Fruit fly (Drosophila melanogaster) whole organism, embryonic: ENCODE data around the gene CG31661.

Experiments
- C15 ChIP-seq: fragments of 200-800 bp; sonication (Bioruptor generic); IDR thresholded peaks from 3 replicates; pipeline ENCODE4 v1.3.6; 2022; ENCODE audit warnings: missing biosample characterization, missing genetic modification characterization
- CG11247 ChIP-seq: fragments of 200-800 bp; sonication (Bioruptor generic); IDR thresholded peaks from 2 replicates; pipeline ENCODE4 v1.3.6; 2022; ENCODE audit warnings: missing biosample characterization, missing genetic modification characterization
- CG13287 ChIP-seq: fragments of 200-800 bp; sonication (Bioruptor generic); IDR thresholded peaks from 2 replicates; pipeline ENCODE4 v1.3.6; 2022; ENCODE audit warnings: missing biosample characterization, missing genetic modification characterization; ENCODE audit not compliant: partially characterized antibody
- CG15601 ChIP-seq: fragments of 200-800 bp; sonication (Bioruptor generic); optimal IDR thresholded peaks from 3 replicates; lab custom pipeline; 2019; ENCODE audit warnings: missing biosample characterization, mild to moderate bottlenecking, missing genetic modification characterization, moderate library complexity
- CG1603 ChIP-seq: fragments of 200-800 bp; sonication (Bioruptor generic); optimal IDR thresholded peaks from 2 replicates; lab custom pipeline; 2019; ENCODE audit warnings: missing biosample characterization, mild to moderate bottlenecking, missing genetic modification characterization, moderate library complexity
- CG17829 ChIP-seq: fragments of 200-800 bp; optimal IDR thresholded peaks from 2 replicates; lab custom pipeline; 2019; ENCODE audit warnings: missing biosample characterization, mild to moderate bottlenecking, missing genetic modification characterization, moderate library complexity
- CG18599 ChIP-seq: fragments of 200-800 bp; sonication (Bioruptor generic); optimal IDR thresholded peaks from 3 replicates; lab custom pipeline; 2017; ENCODE audit warnings: missing biosample characterization, missing genetic modification characterization, mild to moderate bottlenecking, moderate library complexity, missing genetic modification reagents
- CG32532 ChIP-seq: fragments of 200-800 bp; sonication (Bioruptor generic); IDR thresholded peaks from 2 replicates; pipeline ENCODE4 v1.3.6; 2022; ENCODE audit warnings: missing biosample characterization, missing genetic modification characterization
- CG33213 ChIP-seq: fragments of 200-800 bp; sonication (Bioruptor generic); optimal IDR thresholded peaks from 3 replicates; lab custom pipeline; 2016; ENCODE audit warnings: missing biosample characterization, missing genetic modification characterization
- CG33557 ChIP-seq: fragments of 200-800 bp; sonication (Bioruptor generic); optimal IDR thresholded peaks from 2 replicates; lab custom pipeline; 2019; ENCODE audit warnings: missing biosample characterization, mild to moderate bottlenecking, missing genetic modification characterization, moderate library complexity
- CG4328 ChIP-seq: fragments of 200-800 bp; sonication (Bioruptor generic); optimal IDR thresholded peaks from 3 replicates; lab custom pipeline; 2017; ENCODE audit warnings: missing biosample characterization, missing genetic modification reagents, missing genetic modification characterization
- CG4360 ChIP-seq: fragments of 200-800 bp; sonication (Bioruptor generic); IDR thresholded peaks from 2 replicates; pipeline ENCODE4 v1.3.6; 2022; ENCODE audit warnings: missing biosample characterization, missing genetic modification characterization
- CG4707 ChIP-seq: fragments of 200-800 bp; sonication (Bioruptor generic); optimal IDR thresholded peaks from 2 replicates; lab custom pipeline; 2018; ENCODE audit warnings: missing biosample characterization, mild to moderate bottlenecking, missing genetic modification characterization, moderate library complexity
- CG6813 ChIP-seq: fragments of 200-800 bp; sonication (Bioruptor generic); optimal IDR thresholded peaks from 2 replicates; lab custom pipeline; 2017; ENCODE audit warnings: missing biosample characterization, missing genetic modification characterization, mild to moderate bottlenecking, moderate library complexity, missing genetic modification reagents
- CG7372 ChIP-seq: fragments of 200-800 bp; sonication (Bioruptor generic); IDR thresholded peaks from 2 replicates; pipeline ENCODE4 v1.3.6; 2022; ENCODE audit warnings: missing biosample characterization, missing genetic modification characterization
- CG9215 ChIP-seq: fragments of 200-800 bp; sonication (Bioruptor generic); IDR thresholded peaks from 2 replicates; pipeline ENCODE4 v1.3.6; 2022; ENCODE audit warnings: missing biosample characterization, missing genetic modification characterization
- CG9609 ChIP-seq: fragments of 200-800 bp; sonication (Bioruptor generic); optimal IDR thresholded peaks from 3 replicates; lab custom pipeline; 2016; ENCODE audit warnings: missing biosample characterization, missing genetic modification characterization
- CG9797 ChIP-seq: fragments of 200-800 bp; sonication (Bioruptor generic); optimal IDR thresholded peaks from 3 replicates; lab custom pipeline; 2018; ENCODE audit warnings: missing biosample characterization, mild to moderate bottlenecking, missing genetic modification characterization
- Drgx ChIP-seq: fragments of 200-800 bp; sonication (Bioruptor generic); IDR thresholded peaks from 2 replicates; pipeline ENCODE4 v1.3.6; 2022; ENCODE audit warnings: missing biosample characterization, missing genetic modification characterization
- Elba2 ChIP-seq: fragments of 200-800 bp; sonication (Bioruptor generic); optimal IDR thresholded peaks from 3 replicates; lab custom pipeline; 2016; ENCODE audit warnings: missing biosample characterization, missing genetic modification characterization
- Hr78 ChIP-seq, 2 experiments: fragments of 200-800 bp in 1 of 2; fragments of >200 bp in 1 of 2; sonication (Bioruptor generic) in 1 of 2; optimal IDR thresholded peaks; 2 replicates each; lab custom pipeline; 2017 to 2019; ENCODE audit warnings: missing biosample characterization in 2 of 2, missing genetic modification characterization in 2 of 2, mild to moderate bottlenecking in 1 of 2, moderate library complexity in 1 of 2
- Lhr ChIP-seq: fragments of 200-800 bp; sonication (Bioruptor generic); optimal IDR thresholded peaks from 3 replicates; lab custom pipeline; 2017; ENCODE audit warnings: mild to moderate bottlenecking, missing biosample characterization, missing genetic modification reagents, missing genetic modification characterization
- Neu2 ChIP-seq: fragments of 200-800 bp; sonication (Bioruptor generic); optimal IDR thresholded peaks from 3 replicates; lab custom pipeline; 2016; ENCODE audit warnings: missing biosample characterization, missing genetic modification characterization, borderline replicate concordance
- Usf ChIP-seq: fragments of 200-800 bp; sonication (Bioruptor generic); optimal IDR thresholded peaks from 2 replicates; lab custom pipeline; 2017; ENCODE audit warnings: missing genotype, missing biosample characterization, missing genetic modification characterization
- ab ChIP-seq: fragments of 200-800 bp; sonication (Bioruptor generic); optimal IDR thresholded peaks from 2 replicates; lab custom pipeline; 2016; ENCODE audit warnings: missing biosample characterization, missing genetic modification characterization
- cad ChIP-seq: fragments of >200 bp; optimal IDR thresholded peaks from 2 replicates; lab custom pipeline; 2017; ENCODE audit warnings: missing biosample characterization, missing genetic modification characterization
- cas ChIP-seq: fragments of 200-800 bp; sonication (Bioruptor generic); IDR thresholded peaks from 2 replicates; pipeline ENCODE4 v1.3.6; 2022; ENCODE audit warnings: missing biosample characterization, missing genetic modification characterization
- ci ChIP-seq: fragments of 200-800 bp; sonication (Bioruptor generic); IDR thresholded peaks from 3 replicates; pipeline ENCODE4 v1.3.6; 2022; ENCODE audit warnings: missing biosample characterization, missing genetic modification characterization
- cwo ChIP-seq: fragments of 200-800 bp; sonication (Bioruptor generic); optimal IDR thresholded peaks from 3 replicates; lab custom pipeline; 2017; ENCODE audit warnings: missing biosample characterization, missing genetic modification characterization, mild to moderate bottlenecking, moderate library complexity, missing genetic modification reagents
- dmrt99B ChIP-seq: fragments of 200-800 bp; sonication (Bioruptor generic); optimal IDR thresholded peaks from 2 replicates; lab custom pipeline; 2018; ENCODE audit warnings: missing biosample characterization, mild to moderate bottlenecking, missing genetic modification characterization, moderate library complexity
- dpn ChIP-seq, 2 experiments: fragments of 200-800 bp; sonication (Bioruptor generic); optimal IDR thresholded peaks; 3 replicates each; lab custom pipeline; 2016; ENCODE audit warnings: missing biosample characterization in 2 of 2, missing genetic modification characterization in 2 of 2
- dysf ChIP-seq: fragments of 200-800 bp; sonication (Bioruptor generic); IDR thresholded peaks from 3 replicates; pipeline ENCODE4 v1.3.6; 2022; ENCODE audit warnings: missing biosample characterization, missing genetic modification characterization
- eve ChIP-seq, 2 experiments: fragments of >200 bp; optimal IDR thresholded peaks; 2 replicates each; lab custom pipeline; 2017; ENCODE audit warnings: missing biosample characterization in 2 of 2, missing genetic modification characterization in 2 of 2
- fd102C ChIP-seq: fragments of 200-800 bp; sonication (Bioruptor generic); optimal IDR thresholded peaks from 2 replicates; lab custom pipeline; 2018; ENCODE audit warnings: missing biosample characterization, mild to moderate bottlenecking, missing genetic modification characterization, moderate library complexity
- fd64A ChIP-seq: fragments of 200-800 bp; sonication (Bioruptor generic); optimal IDR thresholded peaks from 3 replicates; lab custom pipeline; 2018; ENCODE audit warnings: missing biosample characterization, mild to moderate bottlenecking, missing genetic modification characterization
- fd96Cb ChIP-seq: fragments of 200-800 bp; sonication (Bioruptor generic); optimal IDR thresholded peaks from 2 replicates; lab custom pipeline; 2018; ENCODE audit warnings: missing biosample characterization, mild to moderate bottlenecking, missing genetic modification characterization, moderate library complexity
- grau ChIP-seq: fragments of 200-800 bp; optimal IDR thresholded peaks from 3 replicates; lab custom pipeline; 2019; ENCODE audit warnings: missing biosample characterization, mild to moderate bottlenecking, missing genetic modification characterization, moderate library complexity
- ind ChIP-seq: fragments of 200-800 bp; sonication (Bioruptor generic); optimal IDR thresholded peaks from 3 replicates; lab custom pipeline; 2016; ENCODE audit warnings: missing biosample characterization, missing genetic modification characterization
- kah ChIP-seq: fragments of 200-800 bp; sonication (Bioruptor generic); optimal IDR thresholded peaks from 2 replicates; lab custom pipeline; 2018; ENCODE audit warnings: missing biosample characterization, mild to moderate bottlenecking, missing genetic modification characterization
- lab ChIP-seq: fragments of 200-800 bp; sonication (Bioruptor generic); optimal IDR thresholded peaks from 3 replicates; lab custom pipeline; 2017; ENCODE audit warnings: missing biosample characterization, missing genetic modification characterization, mild to moderate bottlenecking, moderate library complexity, missing genetic modification reagents
- lmd ChIP-seq: fragments of 200-800 bp; sonication (Bioruptor generic); IDR thresholded peaks from 2 replicates; pipeline ENCODE4 v1.3.6; 2022; ENCODE audit warnings: missing biosample characterization, missing genetic modification characterization
- nerfin-1 ChIP-seq: fragments of 200-800 bp; sonication (Bioruptor generic); optimal IDR thresholded peaks from 3 replicates; lab custom pipeline; 2019; ENCODE audit warnings: missing biosample characterization, mild to moderate bottlenecking, missing genetic modification characterization, moderate library complexity
- phol ChIP-seq: fragments of 200-800 bp; sonication (Bioruptor generic); optimal IDR thresholded peaks from 3 replicates; lab custom pipeline; 2018; ENCODE audit warnings: missing biosample characterization, mild to moderate bottlenecking, missing genetic modification characterization, moderate library complexity
- ro ChIP-seq: fragments of 200-800 bp; sonication (Bioruptor generic); IDR thresholded peaks from 2 replicates; pipeline ENCODE4 v1.3.6; 2022; ENCODE audit warnings: missing biosample characterization, missing genetic modification characterization
- sug ChIP-seq: fragments of 200-800 bp; optimal IDR thresholded peaks from 2 replicates; lab custom pipeline; 2019; ENCODE audit warnings: missing biosample characterization, mild to moderate bottlenecking, missing genetic modification characterization, moderate library complexity
- tll ChIP-seq, 2 experiments: fragments of 200-800 bp in 1 of 2; fragments of >200 bp in 1 of 2; sonication (Bioruptor generic) in 1 of 2; optimal IDR thresholded peaks; 2 replicates each; lab custom pipeline; 2017 to 2019; ENCODE audit warnings: missing biosample characterization in 2 of 2, missing genetic modification characterization in 2 of 2, mild to moderate bottlenecking in 1 of 2, moderate library complexity in 1 of 2
- twi ChIP-seq: fragments of 200-800 bp; optimal IDR thresholded peaks from 2 replicates; lab custom pipeline; 2019; ENCODE audit warnings: missing biosample characterization, mild to moderate bottlenecking, missing genetic modification characterization, moderate library complexity
- usp ChIP-seq: fragments of >200 bp; optimal IDR thresholded peaks from 2 replicates; lab custom pipeline; 2017; ENCODE audit warnings: missing biosample characterization, missing genetic modification characterization
- vfl ChIP-seq: fragments of 200-800 bp; sonication (Bioruptor generic); optimal IDR thresholded peaks from 2 replicates; lab custom pipeline; 2016; ENCODE audit warnings: missing biosample characterization, missing genetic modification characterization

The CG31661 gene

DNA sequence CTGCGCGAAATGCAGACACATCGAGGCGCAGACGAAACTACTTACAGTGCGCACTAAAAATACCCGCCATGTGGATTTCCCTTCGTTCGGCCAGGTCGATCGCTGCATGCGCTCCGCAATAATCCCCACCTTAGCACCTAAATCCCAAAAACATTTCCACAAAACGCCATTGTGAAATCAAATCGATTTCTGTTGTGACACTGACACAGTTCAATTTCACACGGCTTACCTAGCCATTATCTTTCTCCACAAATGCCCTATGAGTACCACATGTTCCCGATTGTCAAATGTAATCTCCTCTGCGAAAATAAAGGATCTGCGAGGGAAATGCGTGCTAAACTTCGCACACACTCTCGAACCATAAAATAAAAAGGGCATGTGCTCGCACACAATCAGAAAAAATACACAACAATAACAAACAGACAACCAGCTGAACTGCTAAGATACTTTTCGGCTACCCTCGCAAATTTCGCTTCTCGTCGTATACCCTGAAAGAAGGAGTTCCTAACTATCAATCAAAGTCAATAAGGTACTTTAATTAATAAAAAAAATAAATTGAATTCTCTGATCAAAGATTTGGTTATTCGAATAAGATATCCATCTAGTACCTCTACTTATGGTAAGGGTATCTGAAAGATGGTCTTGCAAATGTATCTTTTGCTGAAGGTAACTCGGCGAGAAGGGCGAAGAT lies 10.9 kb upstream of the CG31661 start (continued):
- TF ChIP-seq CG17829 (tag; lab: Kevin White, UChicago) (no peak), usp (GFP tag; lab: Kevin White, UChicago) (no peak), CG4328 (GFP tag; lab: Kevin White, UChicago) (no peak), cad (GFP tag; lab: Kevin White, UChicago) (peak; percentile 18), tll (GFP tag; optimal IDR thresholded peaks at IDR 0.05; lab: Kevin White, UChicago) (peak in 1 of 2 experiments; percentile 9), CG15601 (tag; lab: Kevin White, UChicago) (no peak), phol (tag; lab: Kevin White, UChicago) (peak; percentile 43), CG1603 (tag; lab: Kevin White, UChicago) (peak; percentile 29), ind (GFP tag; lab: Kevin White, UChicago) (peak; percentile 53), CG4360 (no peak), CG9609 (no peak), CG6813 (GFP tag; lab: Kevin White, UChicago) (no peak), Neu2 (GFP tag; lab: Kevin White, UChicago) (no peak), ab (no peak), CG33557 (GFP tag; lab: Kevin White, UChicago) (no peak), CG9797 (no peak), vfl (no peak), CG11247 (GFP tag; lab: Robert Waterston, UW) (no peak), Lhr (GFP tag; lab: Kevin White, UChicago) (no peak), CG33213 (GFP tag; lab: Kevin White, UChicago) (no peak), CG18599 (peak; percentile 23), twi (tag; lab: Kevin White, UChicago) (peak; percentile 49), ci (GFP tag; lab: Robert Waterston, UW) (no peak), dysf (GFP tag; lab: Robert Waterston, UW) (peak; percentile 46; the same call in 1 of the 3 replicates), cwo (peak; percentile 15), fd96Cb (tag; lab: Kevin White, UChicago) (no peak), CG32532 (GFP tag; lab: Robert Waterston, UW) (peak; percentile 34; the same call in 1 of the 2 replicates), Hr78 (GFP tag; optimal IDR thresholded peaks at IDR 0.05; lab: Kevin White, UChicago) (no peak), fd64A (GFP tag; lab: Kevin White, UChicago) (no peak), CG9215 (GFP tag; lab: Robert Waterston, UW) (peak; percentile 10; the same call in 1 of the 2 replicates), CG4707 (GFP tag; lab: Kevin White, UChicago) (no peak), kah (no peak), lab (GFP tag; lab: Kevin White, UChicago) (peak; percentile 26), grau (tag; lab: Kevin White, UChicago) (no peak), Drgx (peak; percentile 82), nerfin-1 (tag; lab: Kevin White, UChicago) (no peak), fd102C (GFP tag; lab: Kevin White, UChicago) (no peak), ro (GFP tag; lab: Robert Waterston, UW) (no peak), cas (GFP tag; lab: Robert Waterston, UW) (no peak), lmd (GFP tag; lab: Robert Waterston, UW) (peak; percentile 39; the same call in 1 of the 2 replicates), CG7372 (GFP tag; lab: Robert Waterston, UW) (no peak), Elba2 (GFP tag; lab: Kevin White, UChicago) (no peak), dmrt99B (tag; lab: Kevin White, UChicago) (peak; percentile 12), C15 (GFP tag; lab: Robert Waterston, UW) (0 out of 3 replicates have a peak, but pooled peaks have one; percentile 42), eve (GFP tag; optimal IDR thresholded peaks at IDR 0.05; lab: Kevin White, UChicago) (peak in 1 of 2 experiments; percentile 37), CG13287 (GFP tag; lab: Robert Waterston, UW) (no peak), Usf (GFP tag; lab: Kevin White, UChicago) (no peak), dpn (GFP tag; optimal IDR thresholded peaks at IDR 0.05; lab: Kevin White, UChicago) (no peak), sug (tag; lab: Kevin White, UChicago) (no peak)
